Fruit fly (Drosophila melanogaster) whole organism, embryonic: Measurements from ENCODE around the gene CG14234.

Source experiments
- CG10209 ChIP-seq: fragments of 200-800 bp; sonication (Bioruptor generic); optimal IDR thresholded peaks from 3 replicates; lab custom pipeline; 2017; ENCODE audit warnings: missing biosample characterization, mild to moderate bottlenecking, missing genetic modification characterization, missing genetic modification reagents
- CG10366 ChIP-seq: fragments of 200-800 bp; sonication (Bioruptor generic); IDR thresholded peaks from 2 replicates; pipeline ENCODE4 v1.3.6; 2022; ENCODE audit warnings: missing biosample characterization, missing genetic modification characterization
- CG11085 ChIP-seq: fragments of 200-800 bp; sonication (Bioruptor generic); IDR thresholded peaks from 2 replicates; pipeline ENCODE4 v1.3.6; 2022; ENCODE audit warnings: missing biosample characterization, missing genetic modification characterization
- CG11504 ChIP-seq: fragments of 200-800 bp; sonication (Bioruptor generic); optimal IDR thresholded peaks from 3 replicates; lab custom pipeline; 2019; ENCODE audit warnings: missing biosample characterization, mild to moderate bottlenecking, missing genetic modification characterization, moderate library complexity
- CG12219 ChIP-seq: fragments of 200-800 bp; sonication (Bioruptor generic); optimal IDR thresholded peaks from 3 replicates; lab custom pipeline; 2018; ENCODE audit warnings: missing biosample characterization, mild to moderate bottlenecking, missing genetic modification characterization
- CG12744 ChIP-seq: fragments of 200-800 bp; sonication (Bioruptor generic); optimal IDR thresholded peaks from 2 replicates; lab custom pipeline; 2016; ENCODE audit warnings: missing biosample characterization, missing genetic modification characterization
- CG13296 ChIP-seq: fragments of 200-800 bp; sonication (Bioruptor generic); optimal IDR thresholded peaks from 3 replicates; lab custom pipeline; 2018; ENCODE audit warnings: missing biosample characterization, mild to moderate bottlenecking, missing genetic modification characterization
- CG1603 ChIP-seq: fragments of 200-800 bp; sonication (Bioruptor generic); optimal IDR thresholded peaks from 2 replicates; lab custom pipeline; 2019; ENCODE audit warnings: missing biosample characterization, mild to moderate bottlenecking, missing genetic modification characterization, moderate library complexity
- CG2120 ChIP-seq: fragments of 200-800 bp; sonication (Bioruptor generic); optimal IDR thresholded peaks from 3 replicates; lab custom pipeline; 2016; ENCODE audit warnings: missing biosample characterization, missing genetic modification characterization
- CG2129 ChIP-seq: fragments of 200-800 bp; sonication (Bioruptor generic); IDR thresholded peaks from 2 replicates; pipeline ENCODE4 v1.3.6; 2022; ENCODE audit warnings: missing biosample characterization, missing genetic modification characterization; ENCODE audit not compliant: partially characterized antibody
- CG2199 ChIP-seq: fragments of 200-800 bp; sonication (Bioruptor generic); IDR thresholded peaks from 3 replicates; pipeline ENCODE4 v1.3.6; 2022; ENCODE audit warnings: missing biosample characterization, missing genetic modification characterization
- CG31441 ChIP-seq: fragments of 200-800 bp; sonication (Bioruptor generic); IDR thresholded peaks from 2 replicates; pipeline ENCODE4 v1.3.6; 2022; ENCODE audit warnings: missing biosample characterization, missing genetic modification characterization
- CG34422 ChIP-seq: fragments of 200-800 bp; sonication (Bioruptor generic); IDR thresholded peaks from 3 replicates; pipeline ENCODE4 v1.3.6; 2022; ENCODE audit warnings: missing biosample characterization, missing genetic modification characterization
- CG43689 ChIP-seq: fragments of 200-800 bp; sonication (Bioruptor generic); IDR thresholded peaks from 2 replicates; pipeline ENCODE4 v1.3.6; 2022; ENCODE audit warnings: missing biosample characterization, missing genetic modification characterization
- CG4617 ChIP-seq: fragments of 200-800 bp; sonication (Bioruptor generic); optimal IDR thresholded peaks from 3 replicates; lab custom pipeline; 2016; ENCODE audit warnings: missing biosample characterization, missing genetic modification characterization, borderline replicate concordance
- CG6254 ChIP-seq: fragments of 200-800 bp; sonication (Bioruptor generic); optimal IDR thresholded peaks from 3 replicates; lab custom pipeline; 2017; ENCODE audit warnings: mild to moderate bottlenecking, missing biosample characterization, missing genetic modification reagents, missing genetic modification characterization
- CG6654 ChIP-seq: fragments of 200-800 bp; sonication (Bioruptor generic); optimal IDR thresholded peaks from 2 replicates; lab custom pipeline; 2017; ENCODE audit warnings: missing biosample characterization, mild to moderate bottlenecking, missing genetic modification characterization
- CG6689 ChIP-seq: fragments of 200-800 bp; sonication (Bioruptor generic); IDR thresholded peaks from 2 replicates; pipeline ENCODE4 v1.3.6; 2022; ENCODE audit warnings: missing biosample characterization, missing genetic modification characterization
- CG7271 ChIP-seq: fragments of 200-800 bp; sonication (Bioruptor generic); optimal IDR thresholded peaks from 2 replicates; lab custom pipeline; 2018; ENCODE audit warnings: missing biosample characterization, mild to moderate bottlenecking, missing genetic modification characterization, moderate library complexity
- CHES-1-like ChIP-seq: fragments of 200-800 bp; sonication (Bioruptor generic); optimal IDR thresholded peaks from 2 replicates; lab custom pipeline; 2016; ENCODE audit warnings: missing biosample characterization, missing genetic modification characterization
- CoRest ChIP-seq: fragments of 200-800 bp; sonication (Bioruptor generic); optimal IDR thresholded peaks from 3 replicates; lab custom pipeline; 2018; ENCODE audit warnings: missing biosample characterization, mild to moderate bottlenecking, missing genetic modification characterization, moderate library complexity
- Dip2 ChIP-seq: fragments of 200-800 bp; sonication (Bioruptor generic); IDR thresholded peaks from 2 replicates; pipeline ENCODE4 v1.3.6; 2022; ENCODE audit warnings: missing biosample characterization, missing genetic modification characterization
- Ets65A ChIP-seq: fragments of 200-800 bp; sonication (Bioruptor generic); peaks from one replicate; lab custom pipeline; 2016; ENCODE audit warnings: missing biosample characterization, missing genetic modification characterization
- GATAe ChIP-seq: fragments of 200-800 bp; sonication (Bioruptor generic); conservative IDR thresholded peaks from 2 replicates; pipeline ENCODE4 v1.3.6; 2022; ENCODE audit warnings: missing biosample characterization, missing genetic modification characterization
- HmgZ ChIP-seq: fragments of 200-800 bp; sonication (Bioruptor generic); optimal IDR thresholded peaks from 2 replicates; lab custom pipeline; 2018; ENCODE audit warnings: missing biosample characterization, mild to moderate bottlenecking, missing genetic modification characterization
- Hr3 ChIP-seq: fragments of 200-800 bp; sonication (Bioruptor generic); optimal IDR thresholded peaks from 3 replicates; lab custom pipeline; 2016; ENCODE audit warnings: missing biosample characterization, missing genetic modification characterization
- Meics ChIP-seq: fragments of 200-800 bp; sonication (Bioruptor generic); optimal IDR thresholded peaks from 2 replicates; lab custom pipeline; 2017; ENCODE audit warnings: missing biosample characterization, mild to moderate bottlenecking, missing genetic modification characterization
- Mrtf ChIP-seq: fragments of 200-800 bp; sonication (Bioruptor generic); IDR thresholded peaks from 3 replicates; pipeline ENCODE4 v1.3.6; 2022; ENCODE audit warnings: missing biosample characterization, missing genetic modification characterization
- Pdp1 ChIP-seq, 2 experiments: fragments of 200-800 bp; sonication (Bioruptor generic); optimal IDR thresholded peaks; 3 replicates each; lab custom pipeline; 2016; ENCODE audit warnings: missing biosample characterization in 2 of 2, missing genetic modification characterization in 2 of 2, mild to moderate bottlenecking in 1 of 2, moderate library complexity in 1 of 2
- Rx ChIP-seq: fragments of 200-800 bp; sonication (Bioruptor generic); IDR thresholded peaks from 2 replicates; pipeline ENCODE4 v1.3.6; 2022; ENCODE audit warnings: missing biosample characterization, missing genetic modification characterization
- Sry-β ChIP-seq: fragments of 200-800 bp; sonication (Bioruptor generic); optimal IDR thresholded peaks from 2 replicates; lab custom pipeline; 2018; ENCODE audit warnings: missing biosample characterization, mild to moderate bottlenecking, missing genetic modification characterization, moderate library complexity
- amos ChIP-seq: fragments of 200-800 bp; sonication (Bioruptor generic); IDR thresholded peaks from 2 replicates; pipeline ENCODE4 v1.3.6; 2022; ENCODE audit warnings: missing biosample characterization, missing genetic modification characterization; ENCODE audit not compliant: partially characterized antibody
- bbx ChIP-seq: fragments of 200-800 bp; sonication (Bioruptor generic); IDR thresholded peaks from 2 replicates; pipeline ENCODE4 v1.3.6; 2022; ENCODE audit warnings: missing biosample characterization, missing genetic modification characterization; ENCODE audit not compliant: partially characterized antibody
- bcd ChIP-seq: fragments of 200-800 bp; sonication (Bioruptor generic); optimal IDR thresholded peaks from 2 replicates; lab custom pipeline; 2017; ENCODE audit warnings: missing biosample characterization, mild to moderate bottlenecking, missing genetic modification characterization
- cwo ChIP-seq: fragments of 200-800 bp; sonication (Bioruptor generic); optimal IDR thresholded peaks from 3 replicates; lab custom pipeline; 2017; ENCODE audit warnings: missing biosample characterization, missing genetic modification characterization, mild to moderate bottlenecking, moderate library complexity, missing genetic modification reagents
- dimm ChIP-seq: fragments of 200-800 bp; sonication (Bioruptor generic); IDR thresholded peaks from 2 replicates; pipeline ENCODE4 v1.3.6; 2022; ENCODE audit warnings: missing biosample characterization, missing genetic modification characterization
- fd3F ChIP-seq: fragments of 200-800 bp; sonication (Bioruptor generic); optimal IDR thresholded peaks from 2 replicates; lab custom pipeline; 2018; ENCODE audit warnings: missing biosample characterization, mild to moderate bottlenecking, missing genetic modification characterization, moderate library complexity
- fd96Cb ChIP-seq: fragments of 200-800 bp; sonication (Bioruptor generic); optimal IDR thresholded peaks from 2 replicates; lab custom pipeline; 2018; ENCODE audit warnings: missing biosample characterization, mild to moderate bottlenecking, missing genetic modification characterization, moderate library complexity
- gce ChIP-seq: fragments of 200-800 bp; sonication (Bioruptor generic); IDR thresholded peaks from 3 replicates; pipeline ENCODE4 v1.3.6; 2022; ENCODE audit warnings: missing biosample characterization, missing genetic modification characterization
- ham ChIP-seq: fragments of 200-800 bp; sonication (Bioruptor generic); IDR thresholded peaks from 2 replicates; pipeline ENCODE4 v1.3.6; 2022; ENCODE audit warnings: missing biosample characterization, missing genetic modification characterization
- kay ChIP-seq: fragments of 200-800 bp; sonication (Bioruptor generic); optimal IDR thresholded peaks from 2 replicates; lab custom pipeline; 2016; ENCODE audit warnings: missing biosample characterization, missing genetic modification characterization
- mld ChIP-seq: fragments of 200-800 bp; sonication (Bioruptor generic); IDR thresholded peaks from 3 replicates; pipeline ENCODE4 v1.3.6; 2022; ENCODE audit warnings: missing biosample characterization, missing genetic modification characterization; ENCODE audit not compliant: partially characterized antibody
- nmo ChIP-seq: fragments of 200-800 bp; sonication (Bioruptor generic); optimal IDR thresholded peaks from 2 replicates; lab custom pipeline; 2018; ENCODE audit warnings: missing biosample characterization, mild to moderate bottlenecking, missing genetic modification characterization, moderate library complexity
- org-1 ChIP-seq: fragments of 200-800 bp; sonication (Bioruptor generic); optimal IDR thresholded peaks from 2 replicates; lab custom pipeline; 2017; ENCODE audit warnings: missing biosample characterization, missing genetic modification characterization
- otp ChIP-seq: fragments of 200-800 bp; sonication (Bioruptor generic); IDR thresholded peaks from 3 replicates; pipeline ENCODE4, ENCODE4 v1.3.6; 2022; ENCODE audit warnings: missing biosample characterization, missing genetic modification characterization
- row ChIP-seq: fragments of 200-800 bp; sonication (Bioruptor generic); IDR thresholded peaks from 3 replicates; pipeline ENCODE4 v1.3.6; 2022; ENCODE audit warnings: missing biosample characterization, missing genetic modification characterization
- sob ChIP-seq: fragments of 200-800 bp; sonication (Bioruptor generic); IDR thresholded peaks from 2 replicates; pipeline ENCODE4 v1.3.6; 2022; ENCODE audit warnings: missing biosample characterization, missing genetic modification characterization
- stwl ChIP-seq: fragments of 200-800 bp; sonication (Bioruptor generic); optimal IDR thresholded peaks from 3 replicates; lab custom pipeline; 2018; ENCODE audit warnings: missing biosample characterization, mild to moderate bottlenecking, missing genetic modification characterization, moderate library complexity
- tna ChIP-seq: fragments of 200-800 bp; sonication (Bioruptor generic); IDR thresholded peaks from 2 replicates; pipeline ENCODE4 v1.3.6; 2022; ENCODE audit warnings: missing biosample characterization, missing genetic modification characterization; ENCODE audit not compliant: partially characterized antibody
- trem ChIP-seq: fragments of 200-800 bp; optimal IDR thresholded peaks from 3 replicates; lab custom pipeline; 2019; ENCODE audit warnings: missing biosample characterization, mild to moderate bottlenecking, missing genetic modification characterization, moderate library complexity
- zf30C ChIP-seq: fragments of 200-800 bp; sonication (Bioruptor generic); optimal IDR thresholded peaks from 3 replicates; lab custom pipeline; 2018; ENCODE audit warnings: missing biosample characterization, mild to moderate bottlenecking, missing genetic modification characterization

CG14234 gene

DNA sequence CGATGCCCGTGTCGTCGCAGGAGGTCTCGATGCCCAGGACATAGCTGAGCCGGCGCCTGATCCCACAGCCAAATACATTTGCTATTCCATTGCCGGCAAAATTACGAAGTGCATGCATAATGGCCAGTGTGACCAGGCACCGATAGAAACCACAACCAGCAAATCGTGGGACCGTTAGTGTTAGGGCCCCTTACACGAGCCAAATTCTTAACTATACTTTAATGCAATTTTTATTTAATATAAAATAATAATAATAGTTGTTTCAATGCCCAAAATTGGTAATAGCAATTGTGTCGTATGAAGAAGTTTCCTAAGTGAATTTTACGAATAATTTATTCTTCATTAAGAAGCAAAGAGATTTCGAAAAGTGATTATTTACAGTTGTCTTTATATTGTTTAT, 33.8 kb upstream of the CG14234 start, which contains the start of gene Tcs4 (continued):
- TF ChIP-seq CG12219 (GFP tag; lab: Kevin White, UChicago) (no peak), Sry-β (no peak), Rx (no peak), Ets65A (peak; percentile 67), stwl (tag; lab: Kevin White, UChicago) (peak; percentile 100), CG2199 (GFP tag; lab: Robert Waterston, UW) (no peak), Dip2 (no peak), sob (GFP tag; lab: Robert Waterston, UW) (0 out of 2 replicates have a peak, but pooled peaks have one; percentile 19), ham (GFP tag; lab: Robert Waterston, UW) (no peak), CG7271 (tag; lab: Kevin White, UChicago) (no peak), org-1 (GFP tag; lab: Kevin White, UChicago) (no peak), CG2120 (GFP tag; lab: Kevin White, UChicago) (peak; percentile 16), CG31441 (0 out of 2 replicates have a peak, but pooled peaks have one; percentile 22), nmo (GFP tag; lab: Kevin White, UChicago) (peak; percentile 48), CHES-1-like (no peak), CoRest (tag; lab: Kevin White, UChicago) (peak; percentile 29), CG12744 (no peak), amos (GFP tag; lab: Robert Waterston, UW) (peak; percentile 46; the same call in 1 of the 2 replicates), Hr3 (GFP tag; lab: Kevin White, UChicago) (no peak), CG10209 (GFP tag; lab: Kevin White, UChicago) (peak; percentile 13), cwo (GFP tag; lab: Kevin White, UChicago) (no peak), dimm (GFP tag; lab: Robert Waterston, UW) (no peak), gce (GFP tag; lab: Robert Waterston, UW) (no peak), trem (tag; lab: Kevin White, UChicago) (peak; percentile 43), CG11504 (tag; lab: Kevin White, UChicago) (no peak), tna (no peak), Meics (peak; percentile 28), fd96Cb (tag; lab: Kevin White, UChicago) (no peak), CG4617 (GFP tag; lab: Kevin White, UChicago) (peak; percentile 20), kay (GFP tag; lab: Kevin White, UChicago) (no peak), CG13296 (GFP tag; lab: Kevin White, UChicago) (no peak), CG11085 (no peak), Mrtf (GFP tag; lab: Robert Waterston, UW) (no peak), otp (GFP tag; lab: Robert Waterston, UW) (no peak), fd3F (no peak), bbx (GFP tag; lab: Robert Waterston, UW) (peak; percentile 60; the same call in 1 of the 2 replicates), CG43689 (no peak), GATAe (GFP tag; lab: Robert Waterston, UW) (no peak), mld (GFP tag; lab: Robert Waterston, UW) (no peak), CG2129 (GFP tag; lab: Robert Waterston, UW) (no peak), CG10366 (GFP tag; lab: Robert Waterston, UW) (no peak), Pdp1 (GFP tag; optimal IDR thresholded peaks at IDR 0.05; lab: Kevin White, UChicago) (peak in 1 of 2 experiments; percentile 83), bcd (GFP tag; lab: Kevin White, UChicago) (no peak), row (peak; percentile 76), CG6689 (GFP tag; lab: Robert Waterston, UW) (no peak), CG34422 (GFP tag; lab: Robert Waterston, UW) (peak; percentile 34; the same call in 1 of the 3 replicates), CG1603 (tag; lab: Kevin White, UChicago) (peak; percentile 29), HmgZ (tag; lab: Kevin White, UChicago) (peak; percentile 21), CG6254 (no peak), CG6654 (GFP tag; lab: Kevin White, UChicago) (no peak), zf30C (no peak)
